Worm (Caenorhabditis elegans) whole organism, early embryonic: ENCODE data around the gene Y39A1C.1.
A peak's percentile ranks its signal among the peaks of the same experiment; 100 is the strongest.

Experiments used
- B0310.2 ChIP-seq: sonication (generic microtip); optimal IDR thresholded peaks from 2 replicates; lab custom pipeline; 2016; ENCODE audit warnings: mild to moderate bottlenecking, missing genetic modification characterization, missing compliant biosample characterization
- ama-1 ChIP-seq: fragments of 150-350 bp; optimal IDR thresholded peaks from 2 replicates; lab custom pipeline; 2014
- ceh-13 ChIP-seq: fragments of 200-800 bp; sonication (Bioruptor generic); optimal IDR thresholded peaks from 2 replicates; lab custom pipeline; 2018; ENCODE audit warnings: mild to moderate bottlenecking, missing genetic modification characterization, missing compliant biosample characterization
- flt-1 ChIP-seq: fragments of 200-800 bp; sonication (Bioruptor generic); IDR thresholded peaks from 2 replicates; pipeline ENCODE4 v1.3.6; 2022; ENCODE audit warnings: missing genetic modification characterization, missing compliant biosample characterization
- pes-1 ChIP-seq: fragments of 200-800 bp; sonication (Bioruptor generic); IDR thresholded peaks from 2 replicates; pipeline ENCODE4 v1.3.6; 2022; ENCODE audit warnings: missing genetic modification reagents, missing genetic modification characterization, missing compliant biosample characterization
- scrt-1 ChIP-seq: fragments of 200-800 bp; sonication (Bioruptor generic); IDR thresholded peaks from 2 replicates; pipeline ENCODE4 v1.3.6; 2022; ENCODE audit warnings: missing genetic modification characterization, missing compliant biosample characterization
- tra-4 ChIP-seq: sonication (generic microtip); optimal IDR thresholded peaks from 2 replicates; lab custom pipeline; 2017; ENCODE audit warnings: missing genetic modification characterization, missing compliant biosample characterization

DNA sequence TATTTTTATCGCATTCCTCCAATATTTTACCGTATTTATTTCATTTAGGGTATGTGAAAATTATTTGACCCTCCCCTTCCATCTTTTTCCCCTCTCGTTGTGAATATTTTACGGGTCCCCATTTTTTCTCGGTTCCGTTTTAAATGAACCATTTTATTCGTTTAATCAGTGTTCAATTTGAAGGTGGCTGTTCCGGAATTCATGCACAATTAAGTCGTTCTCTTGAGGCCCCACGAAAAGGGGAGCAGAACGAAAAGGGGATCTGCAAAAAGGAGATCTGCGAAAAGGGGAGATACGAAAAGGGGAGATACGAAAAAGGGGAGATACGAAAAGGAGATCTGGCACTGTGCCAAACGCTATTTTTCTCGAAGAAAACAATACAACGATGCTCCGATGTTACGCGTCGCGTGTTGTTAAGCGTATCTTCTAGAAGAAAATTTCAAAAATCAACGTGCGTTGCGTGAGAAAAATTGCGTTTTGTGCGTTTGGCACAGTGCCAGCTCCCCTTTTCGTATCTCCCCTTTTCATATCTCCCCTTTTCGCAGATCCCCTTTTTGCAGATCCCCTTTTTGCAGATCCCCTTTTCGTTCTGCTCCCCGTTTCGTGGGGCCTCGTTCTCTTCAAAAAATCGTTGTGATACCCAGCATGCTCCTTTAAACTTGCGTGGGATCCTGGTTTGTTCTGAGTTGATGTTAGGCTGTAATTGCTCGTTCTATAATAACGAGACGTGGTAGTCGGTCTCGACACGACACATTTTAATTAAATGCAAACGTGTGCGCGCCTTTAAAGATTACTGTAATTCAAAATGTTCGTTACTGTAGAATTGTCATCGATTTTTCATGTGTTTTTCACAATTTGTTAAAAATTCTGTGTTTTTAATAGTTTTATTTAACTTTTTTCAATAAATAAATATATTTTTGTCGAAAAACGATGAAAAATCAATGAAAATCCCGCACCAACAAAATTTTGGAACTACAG, 44.1 kb upstream of the Y39A1C.1 start:
- TF ChIP-seq ceh-13 (GFP tag; lab: Kevin White, UChicago) (no peak), tra-4 (no peak), scrt-1 (0 out of 2 replicates have a peak, but pooled peaks have one; percentile 48), ama-1 (no peak), flt-1 (GFP tag; lab: Robert Waterston, UW) (no peak), pes-1 (GFP tag; lab: Robert Waterston, UW) (peak; percentile 57), B0310.2 (tag; lab: Kevin White, UChicago) (no peak)
